Worm (Caenorhabditis elegans): Measurements from ENCODE around the gene Y55F3BR.2.

DNA sequence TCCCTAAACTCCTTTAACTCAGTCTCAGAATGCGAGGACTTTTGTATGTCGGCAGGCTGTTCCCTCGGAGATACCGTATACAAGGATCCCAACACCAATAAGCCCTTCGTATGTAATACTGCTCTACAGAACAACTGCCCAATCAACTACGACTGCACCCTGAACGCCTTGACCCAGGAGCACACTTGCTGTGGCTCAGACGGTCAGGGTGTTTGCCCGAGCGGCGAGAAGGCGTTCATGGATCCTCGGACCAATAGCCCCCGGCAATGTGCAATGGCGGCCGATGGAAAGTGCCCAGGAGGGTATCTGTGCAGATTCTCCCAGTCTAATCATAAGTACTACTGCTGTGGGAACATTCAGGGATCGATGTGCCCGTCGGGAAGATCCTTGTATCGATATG, 10.0 kb downstream of the Y55F3BR.2 start:
- TF ChIP-seq hlh-30 (tag; optimal IDR thresholded peaks at IDR 0.05; ENCODE audit: insufficient read depth) (no peak), mec-3 (tag; optimal IDR thresholded peaks at IDR 0.05; ENCODE audit: borderline replicate concordance) (no peak), K09A11.1 (tag; optimal IDR thresholded peaks at IDR 0.05; ENCODE audit: insufficient read depth) (no peak), dmd-4 (tag; optimal IDR thresholded peaks at IDR 0.05; ENCODE audit: borderline replicate concordance) (no peak), unc-55 (GFP tag; optimal IDR thresholded peaks at IDR 0.05) (no peak), ceh-31 (tag; optimal IDR thresholded peaks at IDR 0.05) (no peak)

Measured in whole organism, late embryonic.